Worm (Caenorhabditis elegans): ENCODE data around the gene unc-24.

- TF ChIP-seq lsy-2 (tag; optimal IDR thresholded peaks at IDR 0.05) (peak in 1 of 2 experiments; percentile 33), snpc-4 (tag; optimal IDR thresholded peaks at IDR 0.05) (no peak), unc-62 (GFP tag; optimal IDR thresholded peaks at IDR 0.05) (no peak), mab-5 (tag; optimal IDR thresholded peaks at IDR 0.05) (no peak), unc-39 (tag; optimal IDR thresholded peaks at IDR 0.05) (no peak), ama-1 (optimal IDR thresholded peaks at IDR 0.05) (peak; percentile 34), ceh-82 (tag; optimal IDR thresholded peaks at IDR 0.05) (no peak)
Measured at ce11 chrIV:8028372-8028771, 48.7 kb downstream of the unc-24 start.

Measured in whole organism, L2 larva.